Fruit fly (Drosophila melanogaster) whole organism, embryonic: ENCODE data around the gene CG7079.
A peak's percentile ranks its signal among the peaks of the same experiment; 100 is the strongest.

Experiments
- Abd-B ChIP-seq: fragments of 200-800 bp; sonication (Bioruptor generic); optimal IDR thresholded peaks from 2 replicates; lab custom pipeline; 2018; ENCODE audit warnings: missing biosample characterization, mild to moderate bottlenecking, missing genetic modification characterization, moderate library complexity
- Asciz ChIP-seq: fragments of 200-800 bp; sonication (Bioruptor generic); optimal IDR thresholded peaks from 2 replicates; lab custom pipeline; 2017; ENCODE audit warnings: missing biosample characterization, mild to moderate bottlenecking, missing genetic modification characterization, missing genetic modification reagents
- Bgb ChIP-seq: fragments of 200-800 bp; sonication (Bioruptor generic); IDR thresholded peaks from 2 replicates; pipeline ENCODE4 v1.3.6; 2022; ENCODE audit warnings: missing biosample characterization, missing genetic modification characterization; ENCODE audit not compliant: partially characterized antibody
- CG10147 ChIP-seq: fragments of 200-800 bp; sonication (Bioruptor generic); optimal IDR thresholded peaks from 2 replicates; lab custom pipeline; 2019; ENCODE audit warnings: missing biosample characterization, mild to moderate bottlenecking, missing genetic modification characterization, moderate library complexity
- CG12942 ChIP-seq: fragments of 200-800 bp; sonication (Bioruptor generic); optimal IDR thresholded peaks from 3 replicates; lab custom pipeline; 2016; ENCODE audit warnings: missing biosample characterization, missing genetic modification characterization
- CG15479 ChIP-seq: fragments of 200-800 bp; sonication (Bioruptor generic); optimal IDR thresholded peaks from 3 replicates; lab custom pipeline; 2019; ENCODE audit warnings: missing biosample characterization, mild to moderate bottlenecking, missing genetic modification characterization, moderate library complexity
- CG15514 ChIP-seq: fragments of 200-800 bp; sonication (Bioruptor generic); optimal IDR thresholded peaks from 3 replicates; lab custom pipeline; 2017; ENCODE audit warnings: missing biosample characterization, missing genetic modification characterization, mild to moderate bottlenecking, moderate library complexity, missing genetic modification reagents
- CG17186 ChIP-seq: fragments of 200-800 bp; sonication (Bioruptor generic); optimal IDR thresholded peaks from 3 replicates; lab custom pipeline; 2017; ENCODE audit warnings: missing biosample characterization, missing genetic modification reagents, missing genetic modification characterization
- CG2120 ChIP-seq: fragments of 200-800 bp; sonication (Bioruptor generic); optimal IDR thresholded peaks from 3 replicates; lab custom pipeline; 2016; ENCODE audit warnings: missing biosample characterization, missing genetic modification characterization
- CG2712 ChIP-seq: fragments of 200-800 bp; optimal IDR thresholded peaks from 3 replicates; lab custom pipeline; 2019; ENCODE audit warnings: missing biosample characterization, mild to moderate bottlenecking, missing genetic modification characterization, moderate library complexity
- CG30431 ChIP-seq: fragments of 200-800 bp; sonication (Bioruptor generic); optimal IDR thresholded peaks from 2 replicates; lab custom pipeline; 2017; ENCODE audit warnings: missing biosample characterization, missing genetic modification characterization
- CG31365 ChIP-seq: fragments of 200-800 bp; sonication (Bioruptor generic); optimal IDR thresholded peaks from 2 replicates; lab custom pipeline; 2018; ENCODE audit warnings: missing biosample characterization, mild to moderate bottlenecking, missing genetic modification characterization
- CG33557 ChIP-seq: fragments of 200-800 bp; sonication (Bioruptor generic); optimal IDR thresholded peaks from 2 replicates; lab custom pipeline; 2019; ENCODE audit warnings: missing biosample characterization, mild to moderate bottlenecking, missing genetic modification characterization, moderate library complexity
- CG3847 ChIP-seq: fragments of 200-800 bp; sonication (Bioruptor generic); IDR thresholded peaks from 2 replicates; pipeline ENCODE4 v1.3.6; 2022; ENCODE audit warnings: missing biosample characterization, missing genetic modification characterization
- CG42726 ChIP-seq: fragments of 200-800 bp; sonication (Bioruptor generic); IDR thresholded peaks from 2 replicates; pipeline ENCODE4 v1.3.6; 2022; ENCODE audit warnings: missing biosample characterization, missing genetic modification characterization; ENCODE audit not compliant: partially characterized antibody
- CG4820 ChIP-seq: fragments of 200-800 bp; sonication (Bioruptor generic); optimal IDR thresholded peaks from 3 replicates; lab custom pipeline; 2016; ENCODE audit warnings: missing biosample characterization, missing genetic modification characterization
- CG8290 ChIP-seq, 3 experiments: fragments of 200-800 bp; sonication (Bioruptor generic); optimal IDR thresholded peaks; 2 replicates each; lab custom pipeline; 2016 to 2019; ENCODE audit warnings: missing biosample characterization in 3 of 3, missing genetic modification characterization in 3 of 3, mild to moderate bottlenecking in 2 of 3, moderate library complexity in 1 of 3
- D19A ChIP-seq: fragments of 200-800 bp; optimal IDR thresholded peaks from 3 replicates; lab custom pipeline; 2019; ENCODE audit warnings: missing biosample characterization, mild to moderate bottlenecking, missing genetic modification characterization, moderate library complexity
- Dll ChIP-seq: fragments of 200-800 bp; sonication (Bioruptor generic); IDR thresholded peaks from 4 replicates; pipeline ENCODE4 v1.3.6; 2022; ENCODE audit warnings: missing biosample characterization, missing genetic modification characterization; ENCODE audit not compliant: partially characterized antibody
- Elba2 ChIP-seq: fragments of 200-800 bp; sonication (Bioruptor generic); optimal IDR thresholded peaks from 3 replicates; lab custom pipeline; 2016; ENCODE audit warnings: missing biosample characterization, missing genetic modification characterization
- Ets65A ChIP-seq: fragments of 200-800 bp; sonication (Bioruptor generic); peaks from one replicate; lab custom pipeline; 2016; ENCODE audit warnings: missing biosample characterization, missing genetic modification characterization
- Ets97D ChIP-seq: fragments of 200-800 bp; sonication (Bioruptor generic); optimal IDR thresholded peaks from 3 replicates; lab custom pipeline; 2016; ENCODE audit warnings: missing biosample characterization, missing genetic modification characterization
- HLH4C ChIP-seq: fragments of 200-800 bp; sonication (Bioruptor generic); IDR thresholded peaks from 3 replicates; pipeline ENCODE4 v1.3.6; 2022; ENCODE audit warnings: missing biosample characterization, missing genetic modification characterization; ENCODE audit not compliant: partially characterized antibody
- Hmr ChIP-seq: fragments of 200-800 bp; sonication (Bioruptor generic); optimal IDR thresholded peaks from 3 replicates; lab custom pipeline; 2017; ENCODE audit warnings: mild to moderate bottlenecking, missing biosample characterization, missing genetic modification reagents, missing genetic modification characterization
- Hmx ChIP-seq: fragments of 200-800 bp; sonication (Bioruptor generic); optimal IDR thresholded peaks from 2 replicates; lab custom pipeline; 2016; ENCODE audit warnings: missing biosample characterization, missing genetic modification characterization
- Lhr ChIP-seq: fragments of 200-800 bp; sonication (Bioruptor generic); optimal IDR thresholded peaks from 3 replicates; lab custom pipeline; 2017; ENCODE audit warnings: mild to moderate bottlenecking, missing biosample characterization, missing genetic modification reagents, missing genetic modification characterization
- MBD-R2 ChIP-seq: fragments of 200-800 bp; sonication (Bioruptor generic); IDR thresholded peaks from 2 replicates; pipeline ENCODE4 v1.3.6; 2022; ENCODE audit warnings: missing biosample characterization, missing genetic modification characterization
- Max ChIP-seq: fragments of 200-800 bp; sonication (Bioruptor generic); optimal IDR thresholded peaks from 2 replicates; lab custom pipeline; 2016; ENCODE audit warnings: missing biosample characterization, mild to moderate bottlenecking, missing genetic modification characterization
- NC2β ChIP-seq: fragments of 200-800 bp; sonication (Bioruptor generic); optimal IDR thresholded peaks from 2 replicates; lab custom pipeline; 2016; ENCODE audit warnings: missing biosample characterization, missing genetic modification characterization
- Rfx ChIP-seq: fragments of 200-800 bp; sonication (Bioruptor generic); IDR thresholded peaks from 2 replicates; pipeline ENCODE4 v1.3.6; 2022; ENCODE audit warnings: missing biosample characterization, missing genetic modification characterization
- Vsx1 ChIP-seq: fragments of 200-800 bp; sonication (Bioruptor generic); optimal IDR thresholded peaks from 2 replicates; lab custom pipeline; 2017; ENCODE audit warnings: missing biosample characterization, mild to moderate bottlenecking, missing genetic modification characterization, missing genetic modification reagents
- YL-1 ChIP-seq: fragments of 200-800 bp; sonication (Bioruptor generic); optimal IDR thresholded peaks from 3 replicates; lab custom pipeline; 2017; ENCODE audit warnings: missing biosample characterization, mild to moderate bottlenecking, missing genetic modification characterization
- cg ChIP-seq: fragments of 200-800 bp; sonication (Bioruptor generic); optimal IDR thresholded peaks from 3 replicates; lab custom pipeline; 2019; ENCODE audit warnings: missing biosample characterization, mild to moderate bottlenecking, missing genetic modification characterization, moderate library complexity
- ftz-f1 ChIP-seq: fragments of 200-800 bp; sonication (Bioruptor generic); optimal IDR thresholded peaks from 2 replicates; lab custom pipeline; 2016; ENCODE audit warnings: missing biosample characterization, missing genetic modification characterization
- gsb-n ChIP-seq: fragments of 200-800 bp; sonication (Bioruptor generic); optimal IDR thresholded peaks from 3 replicates; lab custom pipeline; 2018; ENCODE audit warnings: missing biosample characterization, mild to moderate bottlenecking, missing genetic modification characterization
- klu ChIP-seq: fragments of 200-800 bp; sonication (Bioruptor generic); IDR thresholded peaks from 2 replicates; pipeline ENCODE4 v1.3.6; 2022; ENCODE audit warnings: missing biosample characterization, missing genetic modification characterization
- maf-S ChIP-seq: fragments of 200-800 bp; sonication (Bioruptor generic); optimal IDR thresholded peaks from 2 replicates; lab custom pipeline; 2016; ENCODE audit warnings: missing biosample characterization, missing genetic modification characterization
- pita ChIP-seq: fragments of 200-800 bp; sonication (Bioruptor generic); optimal IDR thresholded peaks from 2 replicates; lab custom pipeline; 2017; ENCODE audit warnings: missing biosample characterization, mild to moderate bottlenecking, missing genetic modification characterization
- pnt ChIP-seq: fragments of 200-800 bp; sonication (Bioruptor generic); optimal IDR thresholded peaks from 3 replicates; lab custom pipeline; 2016; ENCODE audit warnings: missing biosample characterization, missing genetic modification characterization
- salm ChIP-seq: fragments of 200-800 bp; sonication (Bioruptor generic); optimal IDR thresholded peaks from 2 replicates; lab custom pipeline; 2018; ENCODE audit warnings: missing biosample characterization, mild to moderate bottlenecking, missing genetic modification characterization
- sd ChIP-seq: fragments of 200-800 bp; sonication (Bioruptor generic); optimal IDR thresholded peaks from 3 replicates; lab custom pipeline; 2018; ENCODE audit warnings: missing biosample characterization, mild to moderate bottlenecking, missing genetic modification characterization, moderate library complexity
- sqz ChIP-seq: fragments of 200-800 bp; sonication (Bioruptor generic); optimal IDR thresholded peaks from 3 replicates; lab custom pipeline; 2018; ENCODE audit warnings: missing biosample characterization, mild to moderate bottlenecking, missing genetic modification characterization
- tap ChIP-seq: fragments of 200-800 bp; optimal IDR thresholded peaks from 3 replicates; lab custom pipeline; 2019; ENCODE audit warnings: missing biosample characterization, mild to moderate bottlenecking, missing genetic modification characterization, moderate library complexity
- ttk ChIP-seq: fragments of 200-800 bp; sonication (Bioruptor generic); IDR thresholded peaks from 2 replicates; pipeline ENCODE4 v2.1.2; 2022; ENCODE audit warnings: missing biosample characterization, missing genetic modification characterization
- twi ChIP-seq: fragments of 200-800 bp; optimal IDR thresholded peaks from 2 replicates; lab custom pipeline; 2019; ENCODE audit warnings: missing biosample characterization, mild to moderate bottlenecking, missing genetic modification characterization, moderate library complexity
- tx ChIP-seq: fragments of 200-800 bp; sonication (Bioruptor generic); optimal IDR thresholded peaks from 2 replicates; lab custom pipeline; 2016; ENCODE audit warnings: missing biosample characterization, missing genetic modification characterization
- vnd ChIP-seq: fragments of 200-800 bp; sonication (Bioruptor generic); IDR thresholded peaks from 3 replicates; pipeline ENCODE4 v1.3.6; 2022; ENCODE audit warnings: missing biosample characterization, missing genetic modification characterization; ENCODE audit not compliant: partially characterized antibody
- vvl ChIP-seq: fragments of 200-800 bp; sonication (Bioruptor generic); IDR thresholded peaks from 2 replicates; pipeline ENCODE4 v1.3.6; 2022; ENCODE audit warnings: missing biosample characterization, missing genetic modification characterization
- zen ChIP-seq: fragments of 200-800 bp; sonication (Bioruptor generic); optimal IDR thresholded peaks from 3 replicates; lab custom pipeline; 2018; ENCODE audit warnings: missing biosample characterization, mild to moderate bottlenecking, missing genetic modification characterization, moderate library complexity
- zfh2 ChIP-seq: fragments of 200-800 bp; sonication (Bioruptor generic); optimal IDR thresholded peaks from 2 replicates; lab custom pipeline; 2016; ENCODE audit warnings: missing biosample characterization, missing genetic modification characterization

The CG7079 gene

DNA sequence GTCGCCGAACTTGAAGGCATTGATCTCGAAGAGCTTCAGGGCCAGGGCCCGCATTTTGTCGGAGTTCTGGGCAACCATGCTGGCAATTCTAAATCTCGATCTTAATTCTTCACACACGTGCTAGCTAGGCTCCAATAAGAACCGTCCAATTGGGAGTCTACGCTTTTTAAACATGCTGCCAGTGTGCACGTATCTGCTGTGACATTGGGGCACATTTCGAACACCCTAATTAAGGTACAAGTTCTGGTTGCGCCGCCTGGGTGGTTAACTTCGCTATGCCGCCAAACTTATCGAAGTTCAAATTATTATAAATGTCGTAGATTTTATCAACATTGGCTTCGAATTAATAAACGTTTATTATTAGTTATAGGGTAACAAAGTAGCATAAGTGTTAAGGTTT, 24.5 kb upstream of the CG7079 start, which contains the start of gene r-l (continued):
- TF ChIP-seq Max (peak; percentile 62), CG10147 (peak; percentile 32), salm (tag; lab: Kevin White, UChicago) (no peak), zfh2 (peak; percentile 4), CG2712 (tag; lab: Kevin White, UChicago) (peak; percentile 39), Rfx (GFP tag; lab: Robert Waterston, UW) (0 out of 2 replicates have a peak, but pooled peaks have one; percentile 15), tap (tag; lab: Kevin White, UChicago) (no peak), HLH4C (peak; percentile 19; the same call in 1 of the 3 replicates), CG17186 (GFP tag; lab: Kevin White, UChicago) (peak; percentile 95), Ets97D (GFP tag; lab: Kevin White, UChicago) (peak; percentile 80), Lhr (GFP tag; lab: Kevin White, UChicago) (peak; percentile 79), vnd (GFP tag; lab: Robert Waterston, UW) (no peak), tx (no peak), gsb-n (tag; lab: Kevin White, UChicago) (no peak), CG2120 (GFP tag; lab: Kevin White, UChicago) (peak; percentile 25), Elba2 (GFP tag; lab: Kevin White, UChicago) (peak; percentile 98), pnt (GFP tag; lab: Kevin White, UChicago) (no peak), ftz-f1 (GFP tag; lab: Kevin White, UChicago) (peak; percentile 80), cg (GFP tag; lab: Kevin White, UChicago) (no peak), CG30431 (GFP tag; lab: Kevin White, UChicago) (no peak), Ets65A (GFP tag; lab: Kevin White, UChicago) (no peak), Vsx1 (peak; percentile 44), CG12942 (GFP tag; lab: Kevin White, UChicago) (no peak), sqz (GFP tag; lab: Kevin White, UChicago) (no peak), Asciz (GFP tag; lab: Kevin White, UChicago) (no peak), sd (peak; percentile 20), Dll (GFP tag; lab: Robert Waterston, UW) (0 out of 4 replicates have a peak, but pooled peaks have one; percentile 12), MBD-R2 (peak; percentile 84), Hmr (GFP tag; lab: Kevin White, UChicago) (peak; percentile 46), vvl (no peak), CG42726 (GFP tag; lab: Robert Waterston, UW) (peak; percentile 61), CG15479 (GFP tag; lab: Kevin White, UChicago) (no peak), CG4820 (no peak), CG31365 (tag; lab: Kevin White, UChicago) (no peak), CG33557 (GFP tag; lab: Kevin White, UChicago) (no peak), pita (GFP tag; lab: Kevin White, UChicago) (peak; percentile 70), klu (GFP tag; lab: Robert Waterston, UW) (no peak), D19A (tag; lab: Kevin White, UChicago) (no peak), Hmx (no peak), NC2β (GFP tag; lab: Kevin White, UChicago) (peak; percentile 18), Abd-B (GFP tag; lab: Kevin White, UChicago) (peak; percentile 39), CG15514 (GFP tag; lab: Kevin White, UChicago) (peak; percentile 89), Bgb (GFP tag; lab: Robert Waterston, UW) (peak; percentile 40; the same call in 1 of the 2 replicates), zen (tag; lab: Kevin White, UChicago) (peak; percentile 76), YL-1 (peak; percentile 59), twi (peak; percentile 34), CG3847 (GFP tag; lab: Robert Waterston, UW) (peak; percentile 64), ttk (GFP tag; lab: Robert Waterston, UW) (no peak), CG8290 (GFP tag; optimal IDR thresholded peaks at IDR 0.05; lab: Kevin White, UChicago) (no peak), CG8290 (tag; optimal IDR thresholded peaks at IDR 0.05; lab: Kevin White, UChicago) (peak in 1 of 2 experiments; percentile 77), maf-S (GFP tag; lab: Kevin White, UChicago) (peak; percentile 18)
